Worm (Caenorhabditis elegans) whole organism, L4 larva: ENCODE measurements around the gene taf-13.

Experiments
- D1046.2 ChIP-seq: fragments of 200-800 bp; sonication (Bioruptor generic); IDR thresholded peaks from 2 replicates; pipeline ENCODE4 v1.3.6; 2022; ENCODE audit warnings: missing genetic modification characterization, missing compliant biosample characterization
- F26F4.8 ChIP-seq: fragments of 200-800 bp; sonication (Bioruptor generic); conservative IDR thresholded peaks from 2 replicates; pipeline ENCODE4 v1.3.6; 2022; ENCODE audit warnings: missing genetic modification characterization, missing compliant biosample characterization
- F44E2.7 ChIP-seq: fragments of 200-800 bp; sonication (Bioruptor generic); IDR thresholded peaks from 2 replicates; pipeline ENCODE4 v2.1.2; 2022; ENCODE audit warnings: missing genetic modification characterization, missing compliant biosample characterization
- F49E8.2 ChIP-seq: sonication (generic microtip); optimal IDR thresholded peaks from 2 replicates; lab custom pipeline; 2016; ENCODE audit warnings: missing compliant biosample characterization, mild to moderate bottlenecking, missing genetic modification characterization, borderline replicate concordance
- T20F7.1 ChIP-seq: fragments of 200-800 bp; sonication (Bioruptor generic); optimal IDR thresholded peaks from 2 replicates; lab custom pipeline; 2018; ENCODE audit warnings: mild to moderate bottlenecking, missing genetic modification characterization, missing compliant biosample characterization
- Y105C5A.15 ChIP-seq: fragments of 200-800 bp; sonication (Bioruptor generic); IDR thresholded peaks from 2 replicates; pipeline ENCODE4 v1.3.6; 2022; ENCODE audit warnings: missing genetic modification characterization, missing compliant biosample characterization
- Y48G9A.11 ChIP-seq: fragments of 200-800 bp; sonication (Bioruptor generic); IDR thresholded peaks from 2 replicates; pipeline ENCODE4 v1.3.6; 2022; ENCODE audit warnings: missing genetic modification reagents, missing genetic modification characterization, missing compliant biosample characterization
- attf-4 ChIP-seq: sonication (generic microtip); optimal IDR thresholded peaks from 3 replicates; lab custom pipeline; 2017; ENCODE audit warnings: missing biosample characterization, missing genetic modification characterization
- ceh-32 ChIP-seq: sonication (generic microtip); optimal IDR thresholded peaks from 2 replicates; lab custom pipeline; 2016; ENCODE audit warnings: mild to moderate bottlenecking, missing genetic modification characterization, missing compliant biosample characterization; ENCODE audit not compliant: poor library complexity
- ceh-82 ChIP-seq: sonication (generic microtip); optimal IDR thresholded peaks from 2 replicates; lab custom pipeline; 2017; ENCODE audit warnings: missing biosample characterization, missing genetic modification characterization
- daf-12 ChIP-seq: fragments of 150-350 bp; optimal IDR thresholded peaks from 2 replicates; lab custom pipeline; 2014; ENCODE audit warnings: missing biosample characterization, missing genetic modification reagents, missing genetic modification characterization
- daf-16 ChIP-seq, 3 experiments: sonication (generic microtip); optimal IDR thresholded peaks; 2 replicates each; lab custom pipeline; 2016 to 2017; ENCODE audit warnings: missing genetic modification characterization in 3 of 3, missing genetic modification reagents in 3 of 3, mild to moderate bottlenecking in 2 of 3, missing compliant biosample characterization in 2 of 3, missing biosample characterization in 1 of 3, moderate library complexity in 1 of 3
- daf-19 ChIP-seq: fragments of 200-800 bp; sonication (Bioruptor generic); conservative IDR thresholded peaks from 2 replicates; pipeline ENCODE4 v1.3.6; 2022; ENCODE audit warnings: missing genetic modification characterization, missing compliant biosample characterization
- dmd-6 ChIP-seq: fragments of 200-800 bp; sonication (Bioruptor generic); IDR thresholded peaks from 2 replicates; pipeline ENCODE4 v1.3.6; 2022; ENCODE audit warnings: missing genetic modification reagents, missing genetic modification characterization, missing compliant biosample characterization
- dmd-8 ChIP-seq: fragments of 200-800 bp; sonication (Bioruptor generic); IDR thresholded peaks from 2 replicates; pipeline ENCODE4 v1.3.6; 2022; ENCODE audit warnings: missing genetic modification characterization, missing compliant biosample characterization
- dmd-9 ChIP-seq: fragments of 200-800 bp; sonication (Bioruptor generic); IDR thresholded peaks from 2 replicates; pipeline ENCODE4 v1.3.6; 2022; ENCODE audit warnings: missing genetic modification reagents, missing genetic modification characterization, missing compliant biosample characterization
- dpl-1 ChIP-seq: fragments of 150-350 bp; optimal IDR thresholded peaks from 2 replicates; lab custom pipeline; 2014; ENCODE audit warnings: missing biosample characterization, missing genetic modification reagents, missing genetic modification characterization
- dve-1 ChIP-seq: sonication (generic microtip); optimal IDR thresholded peaks from 2 replicates; lab custom pipeline; 2017; ENCODE audit warnings: antibody characterized with exemption, mild to moderate bottlenecking, missing genetic modification characterization, missing compliant biosample characterization; ENCODE audit not compliant: insufficient read depth
- egl-43 ChIP-seq: fragments of 200-800 bp; sonication (Bioruptor generic); IDR thresholded peaks from 2 replicates; pipeline ENCODE4 v1.3.6; 2022; ENCODE audit warnings: missing genetic modification reagents, missing genetic modification characterization, missing compliant biosample characterization
- hif-1 ChIP-seq, 2 experiments: sonication (generic microtip); optimal IDR thresholded peaks; 2 replicates each; lab custom pipeline; 2016 to 2017; ENCODE audit warnings: missing compliant biosample characterization in 2 of 2, missing genetic modification characterization in 2 of 2, missing genetic modification reagents in 2 of 2, missing genotype in 2 of 2, mild to moderate bottlenecking in 1 of 2
- lin-1 ChIP-seq: fragments of 200-800 bp; sonication (Bioruptor generic); IDR thresholded peaks from 2 replicates; pipeline ENCODE4 v1.3.6; 2022; ENCODE audit warnings: missing genetic modification reagents, missing genetic modification characterization, missing compliant biosample characterization
- lin-15B ChIP-seq: fragments of 150-350 bp; sonication (generic microtip); optimal IDR thresholded peaks from 3 replicates; lab custom pipeline; 2014; ENCODE audit warnings: missing biosample characterization, missing genetic modification characterization
- lin-29 ChIP-seq: fragments of 200-800 bp; sonication (Bioruptor generic); IDR thresholded peaks from 2 replicates; pipeline ENCODE4 v1.3.6; 2022; ENCODE audit warnings: missing genetic modification reagents, missing genetic modification characterization, missing compliant biosample characterization
- lin-38 ChIP-seq: fragments of 200-800 bp; sonication (Bioruptor generic); IDR thresholded peaks from 2 replicates; pipeline ENCODE4 v1.3.6; 2022; ENCODE audit warnings: missing genetic modification reagents, missing genetic modification characterization, missing compliant biosample characterization
- lin-39 ChIP-seq: fragments of 150-350 bp; optimal IDR thresholded peaks from 2 replicates; lab custom pipeline; 2014; ENCODE audit warnings: missing biosample characterization, missing genetic modification reagents, missing genetic modification characterization
- lir-3 ChIP-seq: sonication (generic microtip); optimal IDR thresholded peaks from 2 replicates; lab custom pipeline; 2016; ENCODE audit warnings: mild to moderate bottlenecking, missing genetic modification characterization, missing compliant biosample characterization
- lsy-2 ChIP-seq, 2 experiments: fragments of 150-350 bp in 1 of 2; sonication (generic microtip) in 1 of 2; optimal IDR thresholded peaks; 2 replicates each; lab custom pipeline; 2014 to 2017; ENCODE audit warnings: missing biosample characterization in 2 of 2, missing genetic modification characterization in 2 of 2
- madf-5 ChIP-seq, 2 experiments: fragments of 200-800 bp; sonication (Bioruptor generic); IDR thresholded peaks; 2 replicates each; pipeline ENCODE4 v1.3.6; 2022; ENCODE audit warnings: missing compliant biosample characterization in 2 of 2, missing genetic modification characterization in 2 of 2
- mdl-1 ChIP-seq, 2 experiments: fragments of 150-350 bp in 1 of 2; sonication (generic microtip) in 1 of 2; optimal IDR thresholded peaks; 2 replicates each; lab custom pipeline; 2014 to 2017; ENCODE audit warnings: missing biosample characterization in 2 of 2, missing genetic modification characterization in 2 of 2
- mes-2 ChIP-seq: sonication (generic microtip); optimal IDR thresholded peaks from 2 replicates; lab custom pipeline; 2016; ENCODE audit warnings: missing genotype, mild to moderate bottlenecking, missing genetic modification characterization, missing compliant biosample characterization; ENCODE audit not compliant: poor library complexity, severe bottlenecking
- nhr-10 ChIP-seq: fragments of 150-350 bp; optimal IDR thresholded peaks from 2 replicates; lab custom pipeline; 2014; ENCODE audit warnings: missing biosample characterization, missing genetic modification characterization
- nhr-111 ChIP-seq: fragments of 200-800 bp; sonication (Bioruptor generic); optimal IDR thresholded peaks from 2 replicates; lab custom pipeline; 2018; ENCODE audit warnings: mild to moderate bottlenecking, missing genetic modification characterization, missing compliant biosample characterization
- nhr-237 ChIP-seq: sonication (generic microtip); optimal IDR thresholded peaks from 2 replicates; lab custom pipeline; 2017; ENCODE audit warnings: missing biosample characterization, missing genetic modification characterization
- nhr-42 ChIP-seq: fragments of 200-800 bp; sonication (Bioruptor generic); IDR thresholded peaks from 2 replicates; pipeline ENCODE4 v1.3.6; 2022; ENCODE audit warnings: missing genetic modification characterization, missing compliant biosample characterization
- nhr-48 ChIP-seq: sonication (generic microtip); optimal IDR thresholded peaks from 2 replicates; lab custom pipeline; 2016; ENCODE audit warnings: mild to moderate bottlenecking, missing genetic modification characterization, missing compliant biosample characterization
- nhr-76 ChIP-seq: fragments of 150-350 bp; optimal IDR thresholded peaks from 2 replicates; lab custom pipeline; 2014; ENCODE audit warnings: missing biosample characterization, missing genetic modification characterization
- nhr-77 ChIP-seq: fragments of 150-350 bp; optimal IDR thresholded peaks from 2 replicates; lab custom pipeline; 2014; ENCODE audit warnings: missing biosample characterization, missing genetic modification characterization
- pha-4 ChIP-seq, 2 experiments: fragments of 150-350 bp in 1 of 2; fragments of 200-800 bp in 1 of 2; sonication (Bioruptor generic) in 1 of 2; IDR thresholded peaks in 1 of 2; optimal IDR thresholded peaks in 1 of 2; 2 replicates each; pipeline versions ENCODE4 v1.3.6 to Lab custom; 2014 to 2022; ENCODE audit warnings: missing genetic modification characterization in 2 of 2, missing genetic modification reagents in 2 of 2, missing biosample characterization in 1 of 2, missing compliant biosample characterization in 1 of 2
- pqm-1 ChIP-seq: sonication (generic microtip); optimal IDR thresholded peaks from 2 replicates; lab custom pipeline; 2017; ENCODE audit warnings: missing biosample characterization, missing genetic modification characterization
- saeg-2 ChIP-seq: fragments of 200-800 bp; sonication (Bioruptor generic); IDR thresholded peaks from 2 replicates; pipeline ENCODE4 v1.3.6; 2022; ENCODE audit warnings: missing genetic modification reagents, missing genetic modification characterization, missing compliant biosample characterization
- set-16 ChIP-seq: fragments of 200-800 bp; sonication (Bioruptor generic); IDR thresholded peaks from 2 replicates; pipeline ENCODE4 v1.3.6; 2022; ENCODE audit warnings: missing genetic modification reagents, missing genetic modification characterization, missing compliant biosample characterization
- snpc-4 ChIP-seq: fragments of 150-350 bp; optimal IDR thresholded peaks from 2 replicates; lab custom pipeline; 2014; ENCODE audit warnings: missing biosample characterization, missing genetic modification characterization
- tag-97 ChIP-seq: fragments of 200-800 bp; sonication (Bioruptor generic); IDR thresholded peaks from 2 replicates; pipeline ENCODE4 v1.3.6; 2022; ENCODE audit warnings: missing genetic modification characterization, missing compliant biosample characterization
- unc-130 ChIP-seq: sonication (generic microtip); optimal IDR thresholded peaks from 2 replicates; lab custom pipeline; 2016; ENCODE audit warnings: missing genetic modification reagents, missing genetic modification characterization, missing compliant biosample characterization
- unc-62 ChIP-seq, 3 experiments: fragments of 150-350 bp in 1 of 3; sonication (generic microtip); optimal IDR thresholded peaks in 2 of 3; peaks in 1 of 3; 1 replicate in 1 of 3; 2 replicates in 2 of 3; lab custom pipeline; 2014 to 2017; ENCODE audit warnings: missing biosample characterization in 3 of 3, missing genetic modification characterization in 3 of 3, missing genetic modification reagents in 3 of 3, missing genotype in 1 of 3
- zag-1 ChIP-seq: fragments of 150-350 bp; optimal IDR thresholded peaks from 2 replicates; lab custom pipeline; 2014; ENCODE audit warnings: missing biosample characterization, missing genetic modification characterization
- zfp-2 ChIP-seq: sonication (generic microtip); optimal IDR thresholded peaks from 2 replicates; lab custom pipeline; 2016; ENCODE audit warnings: mild to moderate bottlenecking, missing genetic modification characterization, missing compliant biosample characterization
- zfp-3 ChIP-seq: fragments of 200-800 bp; sonication (Bioruptor generic); conservative IDR thresholded peaks from 2 replicates; pipeline ENCODE4 v1.3.6; 2022; ENCODE audit warnings: missing genetic modification reagents, missing genetic modification characterization, missing compliant biosample characterization
- zip-11 ChIP-seq: fragments of 200-800 bp; sonication (Bioruptor generic); IDR thresholded peaks from 2 replicates; pipeline ENCODE4 v1.3.6; 2022; ENCODE audit warnings: missing genetic modification characterization, missing compliant biosample characterization
- zip-2 ChIP-seq: fragments of 150-350 bp; optimal IDR thresholded peaks from 2 replicates; lab custom pipeline; 2014; ENCODE audit warnings: missing biosample characterization, missing genetic modification characterization

The taf-13 gene

DNA sequence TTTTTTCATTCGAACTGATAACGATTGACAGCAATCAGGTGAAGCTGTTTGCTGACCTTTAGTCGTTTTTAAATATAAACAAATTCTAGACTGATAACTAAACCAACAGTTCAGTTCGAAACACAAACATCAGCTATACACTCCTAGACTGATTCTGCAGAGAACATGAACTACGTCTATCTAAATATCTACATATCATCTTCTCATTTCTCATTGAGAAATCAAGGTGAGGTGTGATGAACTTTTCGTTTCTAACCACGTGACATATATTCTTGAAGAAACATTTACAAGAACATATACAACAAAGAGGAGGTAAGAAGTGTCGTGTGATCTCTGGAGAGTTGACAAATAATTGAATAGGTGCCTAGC is 48.2 kb downstream of the taf-13 start (continued):
- TF ChIP-seq ceh-32 (no peak), D1046.2 (GFP tag; lab: Robert Waterston, UW) (no peak), nhr-48 (tag; lab: Kevin White, UChicago) (peak; percentile 0), dve-1 (peak; percentile 85), dmd-8 (GFP tag; lab: Robert Waterston, UW) (no peak), lin-38 (no peak), dpl-1 (GFP tag; lab: Kevin White, UChicago) (no peak), nhr-10 (tag; lab: Kevin White, UChicago) (no peak), zip-11 (GFP tag; lab: Robert Waterston, UW) (no peak), saeg-2 (no peak), egl-43 (GFP tag; lab: Robert Waterston, UW) (no peak), tag-97 (no peak), snpc-4 (tag; lab: Kevin White, UChicago) (no peak), ceh-82 (tag; lab: Kevin White, UChicago) (no peak), lin-39 (tag; lab: Kevin White, UChicago) (no peak), zag-1 (tag; lab: Kevin White, UChicago) (no peak), nhr-77 (tag; lab: Kevin White, UChicago) (peak; percentile 25), dmd-6 (no peak; the same call in 1 of the 2 replicates), zip-2 (tag; lab: Kevin White, UChicago) (no peak), mdl-1 (tag; optimal IDR thresholded peaks at IDR 0.05; lab: Kevin White, UChicago) (peak in 1 of 2 experiments; percentile 68), unc-62 (GFP tag; optimal IDR thresholded peaks at IDR 0.05 in 1 of 2; lab: Kevin White, UChicago) (peak in 1 of 2 experiments; percentile 70), unc-62 (tag; optimal IDR thresholded peaks at IDR 0.05; lab: Kevin White, UChicago) (no peak), nhr-42 (GFP tag; lab: Robert Waterston, UW) (no peak), F49E8.2 (no peak), lir-3 (tag; lab: Kevin White, UChicago) (no peak), lin-1 (GFP tag; lab: Robert Waterston, UW) (no peak), dmd-9 (GFP tag; lab: Robert Waterston, UW) (no peak), zfp-2 (tag; lab: Kevin White, UChicago) (no peak), lin-29 (GFP tag; lab: Robert Waterston, UW) (no peak), daf-12 (no peak), daf-16 (GFP tag; optimal IDR thresholded peaks at IDR 0.05; lab: Kevin White, UChicago) (no peak), daf-16 (tag; optimal IDR thresholded peaks at IDR 0.05; lab: Kevin White, UChicago) (peak; percentile 95), set-16 (GFP tag; lab: Robert Waterston, UW) (no peak), attf-4 (no peak), mes-2 (tag; lab: Kevin White, UChicago) (no peak), zfp-3 (no peak), unc-130 (no peak), hif-1 (tag; optimal IDR thresholded peaks at IDR 0.05; lab: Kevin White, UChicago) (peak in 1 of 2 experiments; percentile 3), lin-15B (tag; lab: Kevin White, UChicago) (no peak), pqm-1 (peak; percentile 26), Y105C5A.15 (no peak), nhr-111 (GFP tag; lab: Kevin White, UChicago) (no peak), F44E2.7 (GFP tag; lab: Robert Waterston, UW) (no peak), lsy-2 (tag; optimal IDR thresholded peaks at IDR 0.05; lab: Kevin White, UChicago) (peak in 1 of 2 experiments; percentile 57), pha-4 (GFP tag; IDR thresholded peaks at IDR 0.05; lab: Robert Waterston, UW) (no peak), pha-4 (tag; optimal IDR thresholded peaks at IDR 0.05; lab: Kevin White, UChicago) (no peak), F26F4.8 (GFP tag; lab: Robert Waterston, UW) (no peak), Y48G9A.11 (GFP tag; lab: Robert Waterston, UW) (no peak), nhr-237 (no peak), daf-19 (GFP tag; lab: Robert Waterston, UW) (no peak), T20F7.1 (GFP tag; lab: Kevin White, UChicago) (peak; percentile 40), madf-5 (GFP tag; IDR thresholded peaks at IDR 0.05; lab: Robert Waterston, UW) (no peak), nhr-76 (tag; lab: Kevin White, UChicago) (no peak)
